Fruit fly (Drosophila melanogaster): Measurements from ENCODE around the gene Smyd3.
A peak's percentile ranks its signal among the peaks of the same experiment; 100 is the strongest.

Smyd3 gene

dm6 chrX:2608470-2609157 lies at the start of gene Smyd3:
TSS of gene Smyd3 (minus strand) at chrX:2608876.
- TF ChIP-seq CG34367 (tag; optimal IDR thresholded peaks at IDR 0.05), result peak; percentile 47
- TF ChIP-seq gl (tag; optimal IDR thresholded peaks at IDR 0.05), result peak; percentile 51
- no peak for TF ChIP-seq CG14655 (GFP tag; optimal IDR thresholded peaks at IDR 0.05)
- no peak for TF ChIP-seq EcR (GFP tag; optimal IDR thresholded peaks at IDR 0.05)
- peak; percentile 89 for TF ChIP-seq Ets98B (GFP tag; IDR thresholded peaks at IDR 0.05)
- peak; percentile 64 for TF ChIP-seq rn (GFP tag; IDR thresholded peaks at IDR 0.05)
- TF ChIP-seq CG32121 (GFP tag; IDR thresholded peaks at IDR 0.05), result peak; percentile 79
- no peak for TF ChIP-seq D1 (tag; optimal IDR thresholded peaks at IDR 0.05)
- TF ChIP-seq CG4496 (GFP tag; IDR thresholded peaks at IDR 0.05), result peak; percentile 91
- TF ChIP-seq CG13204 (GFP tag; optimal IDR thresholded peaks at IDR 0.05), result no peak
- TF ChIP-seq Snoo (tag; optimal IDR thresholded peaks at IDR 0.05), result peak; percentile 71
- TF ChIP-seq CG8301 (tag; optimal IDR thresholded peaks at IDR 0.05), result peak; percentile 74
- peak; percentile 87 for TF ChIP-seq Pif1B (GFP tag; optimal IDR thresholded peaks at IDR 0.05)
- TF ChIP-seq CG8159 (tag; optimal IDR thresholded peaks at IDR 0.05), result peak; percentile 72
- TF ChIP-seq CG15710 (tag; optimal IDR thresholded peaks at IDR 0.05), result peak; percentile 68
- peak; percentile 53 for TF ChIP-seq CG9948 (tag; optimal IDR thresholded peaks at IDR 0.05)
- no peak for TF ChIP-seq CG10348 (GFP tag; IDR thresholded peaks at IDR 0.05)
- TF ChIP-seq CG12605 (GFP tag; IDR thresholded peaks at IDR 0.05), result peak; percentile 72
- peak; percentile 75 for TF ChIP-seq CG17806 (tag; optimal IDR thresholded peaks at IDR 0.05)
- TF ChIP-seq Pif1A (GFP tag; optimal IDR thresholded peaks at IDR 0.05), result no peak
- peak; percentile 80 for TF ChIP-seq fd96Ca (GFP tag; IDR thresholded peaks at IDR 0.05)

DNA sequence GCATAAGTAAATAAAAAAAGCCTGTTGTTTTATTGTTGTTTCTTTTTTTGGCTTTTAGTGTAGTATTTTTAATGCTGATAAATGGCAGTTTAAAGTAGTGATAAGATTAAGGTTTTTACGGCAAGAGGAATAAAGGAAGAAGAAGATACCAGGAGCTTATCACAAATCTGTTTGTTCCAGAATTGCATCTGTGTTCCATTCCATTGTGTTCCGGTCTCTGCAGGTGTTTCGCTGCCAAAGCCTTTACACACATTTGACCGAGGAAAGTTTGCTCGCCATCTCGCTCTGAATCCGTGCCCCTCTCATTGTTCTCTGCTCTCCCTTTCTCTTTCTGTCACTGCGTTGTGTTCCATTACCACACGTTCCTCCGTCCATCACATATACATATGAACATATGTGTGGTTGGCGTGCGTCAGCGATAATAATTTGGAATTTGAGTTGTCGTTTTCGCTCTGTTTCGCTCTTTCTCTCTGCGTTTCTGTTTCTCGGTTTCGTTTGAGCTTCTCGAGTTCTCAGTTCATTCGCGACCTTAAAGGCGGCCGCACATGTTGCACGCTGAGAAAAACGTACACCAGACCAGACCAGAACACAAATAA lies 49.7 kb upstream of the Smyd3 start:
- TF ChIP-seq CG34367 (tag; optimal IDR thresholded peaks at IDR 0.05), result peak; percentile 0
- peak; percentile 54; the same call in 1 of the 2 replicates for TF ChIP-seq CG12605 (GFP tag; IDR thresholded peaks at IDR 0.05)
- TF ChIP-seq CG32121 (GFP tag; IDR thresholded peaks at IDR 0.05), result no peak
- TF ChIP-seq CG8301 (tag; optimal IDR thresholded peaks at IDR 0.05), result peak; percentile 12
- TF ChIP-seq CG10348 (GFP tag; IDR thresholded peaks at IDR 0.05), result no peak
- no peak for TF ChIP-seq D1 (tag; optimal IDR thresholded peaks at IDR 0.05)
- TF ChIP-seq CG8159 (tag; optimal IDR thresholded peaks at IDR 0.05), result no peak
- peak; percentile 16 for TF ChIP-seq CG14655 (GFP tag; optimal IDR thresholded peaks at IDR 0.05)
- no peak for TF ChIP-seq rn (GFP tag; IDR thresholded peaks at IDR 0.05)
- TF ChIP-seq Pif1B (GFP tag; optimal IDR thresholded peaks at IDR 0.05), result peak; percentile 8
- no peak for TF ChIP-seq Snoo (tag; optimal IDR thresholded peaks at IDR 0.05)
- TF ChIP-seq CG4496 (GFP tag; IDR thresholded peaks at IDR 0.05), result 0 out of 3 replicates have a peak, but pooled peaks have one; percentile 8
- peak; percentile 15; the same call in 1 of the 2 replicates for TF ChIP-seq Ets98B (GFP tag; IDR thresholded peaks at IDR 0.05)
- TF ChIP-seq EcR (GFP tag; optimal IDR thresholded peaks at IDR 0.05), result peak; percentile 65
- TF ChIP-seq CG9948 (tag; optimal IDR thresholded peaks at IDR 0.05), result no peak
- TF ChIP-seq CG13204 (GFP tag; optimal IDR thresholded peaks at IDR 0.05), result peak; percentile 28
- TF ChIP-seq fd96Ca (GFP tag; IDR thresholded peaks at IDR 0.05), result peak; percentile 30; the same call in 1 of the 3 replicates
- no peak for TF ChIP-seq CG15710 (tag; optimal IDR thresholded peaks at IDR 0.05)
- TF ChIP-seq gl (tag; optimal IDR thresholded peaks at IDR 0.05), result peak; percentile 6
- no peak for TF ChIP-seq CG17806 (tag; optimal IDR thresholded peaks at IDR 0.05)
- no peak for TF ChIP-seq Pif1A (GFP tag; optimal IDR thresholded peaks at IDR 0.05)

- TF ChIP-seq CG12605 (GFP tag; IDR thresholded peaks at IDR 0.05) (no peak), CG32121 (GFP tag; IDR thresholded peaks at IDR 0.05) (no peak), CG17806 (tag; optimal IDR thresholded peaks at IDR 0.05) (no peak), CG8301 (tag; optimal IDR thresholded peaks at IDR 0.05) (no peak), CG13204 (GFP tag; optimal IDR thresholded peaks at IDR 0.05) (no peak), D1 (tag; optimal IDR thresholded peaks at IDR 0.05) (no peak), CG10348 (GFP tag; IDR thresholded peaks at IDR 0.05) (no peak), Pif1B (GFP tag; optimal IDR thresholded peaks at IDR 0.05) (no peak), Ets98B (GFP tag; IDR thresholded peaks at IDR 0.05) (no peak), Pif1A (GFP tag; optimal IDR thresholded peaks at IDR 0.05) (no peak)
Observed at dm6 chrX:2657220-2657619, 48.5 kb upstream of the Smyd3 start.

DNA sequence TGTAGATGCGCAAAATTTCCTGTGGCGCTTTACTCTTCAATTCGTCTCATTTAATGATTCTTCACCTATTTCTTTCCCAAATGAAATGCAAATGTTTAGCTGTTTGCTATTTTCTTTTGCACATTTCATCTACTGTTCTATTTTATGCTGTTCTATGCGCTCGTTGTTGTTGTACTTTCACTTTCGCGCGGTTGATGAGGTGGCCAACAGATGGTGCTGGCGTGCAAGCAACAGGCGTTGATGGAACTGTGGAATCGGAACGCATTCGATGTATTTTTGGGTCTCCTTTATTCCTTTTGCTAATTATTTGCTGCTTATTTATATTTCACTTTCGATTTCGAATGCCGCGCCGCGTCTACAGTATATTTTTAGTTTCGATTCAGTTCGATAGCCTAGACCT lies 47.3 kb upstream of the Smyd3 start:
- TF ChIP-seq fd96Ca (GFP tag; IDR thresholded peaks at IDR 0.05) (no peak), CG17806 (tag; optimal IDR thresholded peaks at IDR 0.05) (no peak), rn (GFP tag; IDR thresholded peaks at IDR 0.05) (no peak), CG13204 (GFP tag; optimal IDR thresholded peaks at IDR 0.05) (no peak), Snoo (tag; optimal IDR thresholded peaks at IDR 0.05) (no peak), CG9948 (tag; optimal IDR thresholded peaks at IDR 0.05) (no peak), Ets98B (GFP tag; IDR thresholded peaks at IDR 0.05) (no peak), EcR (GFP tag; optimal IDR thresholded peaks at IDR 0.05) (no peak), gl (tag; optimal IDR thresholded peaks at IDR 0.05) (no peak), CG15710 (tag; optimal IDR thresholded peaks at IDR 0.05) (no peak), D1 (tag; optimal IDR thresholded peaks at IDR 0.05) (no peak)

DNA sequence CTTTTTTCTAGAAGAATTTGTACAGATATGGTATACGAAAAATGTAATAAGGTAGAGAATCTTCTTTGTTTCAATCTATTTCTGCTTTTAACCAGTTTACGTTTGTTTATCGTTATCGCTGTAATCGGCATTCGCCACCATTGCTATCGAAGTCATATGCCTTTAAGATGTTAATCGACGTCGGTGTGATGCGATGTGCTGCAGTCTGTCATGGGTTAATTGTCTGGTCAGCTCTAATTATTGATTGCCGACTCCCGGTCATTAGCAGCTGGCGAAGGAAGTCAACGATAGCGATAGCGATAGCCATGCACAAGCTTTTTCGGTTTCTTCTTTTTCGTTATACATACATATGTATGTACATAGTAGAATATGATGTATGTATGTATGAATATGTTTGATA lies 46.8 kb upstream of the Smyd3 start:
- TF ChIP-seq gl (tag; optimal IDR thresholded peaks at IDR 0.05) (no peak), rn (GFP tag; IDR thresholded peaks at IDR 0.05) (no peak), CG32121 (GFP tag; IDR thresholded peaks at IDR 0.05) (no peak), CG12605 (GFP tag; IDR thresholded peaks at IDR 0.05) (no peak), CG14655 (GFP tag; optimal IDR thresholded peaks at IDR 0.05) (no peak), EcR (GFP tag; optimal IDR thresholded peaks at IDR 0.05) (no peak)

Measured in whole organism, pupa.